Worm (Caenorhabditis elegans) whole organism, L3 larva: ENCODE data around the gene frg-1.

ENCODE experiments used
- daf-12 ChIP-seq: fragments of 150-350 bp; optimal IDR thresholded peaks from 2 replicates; lab custom pipeline; 2014; ENCODE audit warnings: missing biosample characterization, missing genetic modification reagents, missing genetic modification characterization
- egl-5 ChIP-seq: fragments of 150-350 bp; optimal IDR thresholded peaks from 2 replicates; lab custom pipeline; 2017; ENCODE audit warnings: missing biosample characterization, missing genetic modification reagents, missing genetic modification characterization, inconsistent platforms
- lin-39 ChIP-seq: fragments of 150-350 bp; optimal IDR thresholded peaks from 2 replicates; lab custom pipeline; 2018; ENCODE audit warnings: missing biosample characterization, missing genetic modification reagents, missing genetic modification characterization
- nhr-11 ChIP-seq: fragments of 150-350 bp; optimal IDR thresholded peaks from 2 replicates; lab custom pipeline; 2014; ENCODE audit warnings: missing biosample characterization, missing genetic modification characterization
- nhr-12 ChIP-seq: fragments of 150-350 bp; optimal IDR thresholded peaks from 2 replicates; lab custom pipeline; 2014; ENCODE audit warnings: missing biosample characterization, missing genetic modification characterization
- nhr-28 ChIP-seq: fragments of 150-350 bp; optimal IDR thresholded peaks from 2 replicates; lab custom pipeline; 2014; ENCODE audit warnings: missing biosample characterization, missing genetic modification characterization
- nhr-77 ChIP-seq: fragments of 150-350 bp; optimal IDR thresholded peaks from 2 replicates; lab custom pipeline; 2014; ENCODE audit warnings: missing biosample characterization, missing genetic modification characterization

- TF ChIP-seq nhr-28 (no peak), nhr-12 (no peak), daf-12 (tag; lab: Kevin White, UChicago) (no peak), nhr-11 (tag; lab: Kevin White, UChicago) (no peak), egl-5 (no peak), lin-39 (tag; lab: Kevin White, UChicago) (no peak), nhr-77 (tag; lab: Kevin White, UChicago) (no peak)
Measured at ce11 chrIII:12990997-12991396, 12.0 kb downstream of the frg-1 start, which contains the start of gene ZK1010.12.
